Worm (Caenorhabditis elegans): ENCODE results near the gene T23D5.3.
"Not testable (repeated sequence)": the region's sequence is repeated elsewhere in the genome, so short reads cannot be mapped to it uniquely, and the experiment has no call there.

- not testable (repeated sequence) for TF ChIP-seq nhr-12, nhr-28, nhr-237, blmp-1 (tag; optimal IDR thresholded peaks at IDR 0.05)
These were observed 19.5 kb upstream of the T23D5.3 start, which contains the start of gene str-5 for ce11 chrV:15752941-15753340.

Data from whole organism, mixed stage, embryonic.